Worm (Caenorhabditis elegans) whole organism, L4 larva: ENCODE results near the gene srf-3.

Experiments
- F49E8.2 ChIP-seq: sonication (generic microtip); optimal IDR thresholded peaks from 2 replicates; lab custom pipeline; 2016; ENCODE audit warnings: missing compliant biosample characterization, mild to moderate bottlenecking, missing genetic modification characterization, borderline replicate concordance
- ceh-62 ChIP-seq: sonication (generic microtip); optimal IDR thresholded peaks from 2 replicates; lab custom pipeline; 2017; ENCODE audit warnings: missing biosample characterization, missing genetic modification characterization
- daf-8 ChIP-seq: fragments of 200-800 bp; sonication (Bioruptor generic); IDR thresholded peaks from 2 replicates; pipeline ENCODE4 v1.3.6; 2022; ENCODE audit warnings: missing genetic modification characterization, missing compliant biosample characterization
- egl-27 ChIP-seq: sonication (generic microtip); optimal IDR thresholded peaks from 3 replicates; lab custom pipeline; 2017; ENCODE audit warnings: missing biosample characterization, missing genetic modification reagents, missing genetic modification characterization
- gei-8 ChIP-seq: fragments of 200-800 bp; sonication (Bioruptor generic); optimal IDR thresholded peaks from 2 replicates; lab custom pipeline; 2018; ENCODE audit warnings: mild to moderate bottlenecking, missing genetic modification characterization, missing compliant biosample characterization
- madf-5 ChIP-seq, 2 experiments: fragments of 200-800 bp; sonication (Bioruptor generic); IDR thresholded peaks; 2 replicates each; pipeline ENCODE4 v1.3.6; 2022; ENCODE audit warnings: missing compliant biosample characterization in 2 of 2, missing genetic modification characterization in 2 of 2
- nhr-28 ChIP-seq: fragments of 150-350 bp; optimal IDR thresholded peaks from 2 replicates; lab custom pipeline; 2014; ENCODE audit warnings: missing biosample characterization, missing genetic modification characterization
- nhr-6 ChIP-seq: fragments of 150-350 bp; optimal IDR thresholded peaks from 2 replicates; lab custom pipeline; 2014; ENCODE audit warnings: missing biosample characterization, missing genetic modification characterization
- skn-1 ChIP-seq: fragments of 150-350 bp; optimal IDR thresholded peaks from 2 replicates; lab custom pipeline; 2014; ENCODE audit warnings: missing biosample characterization, missing genetic modification characterization
- zip-11 ChIP-seq: fragments of 200-800 bp; sonication (Bioruptor generic); IDR thresholded peaks from 2 replicates; pipeline ENCODE4 v1.3.6; 2022; ENCODE audit warnings: missing genetic modification characterization, missing compliant biosample characterization

ce11 chrIV:12865884-12866283, 16.6 kb downstream of the srf-3 start, which contains the start of gene clec-186:
- TF ChIP-seq gei-8 (GFP tag; lab: Kevin White, UChicago) (no peak), nhr-6 (tag; lab: Kevin White, UChicago) (peak; percentile 29), egl-27 (tag; lab: Kevin White, UChicago) (no peak), nhr-28 (peak; percentile 77), ceh-62 (tag; lab: Kevin White, UChicago) (no peak), madf-5 (GFP tag; IDR thresholded peaks at IDR 0.05; lab: Robert Waterston, UW) (no peak), F49E8.2 (no peak), zip-11 (GFP tag; lab: Robert Waterston, UW) (no peak), daf-8 (GFP tag; lab: Robert Waterston, UW) (no peak), skn-1 (no peak)
